Comparison of ENCODE assay signal across 1 fruit fly cellular context in the genomic region with DNA sequence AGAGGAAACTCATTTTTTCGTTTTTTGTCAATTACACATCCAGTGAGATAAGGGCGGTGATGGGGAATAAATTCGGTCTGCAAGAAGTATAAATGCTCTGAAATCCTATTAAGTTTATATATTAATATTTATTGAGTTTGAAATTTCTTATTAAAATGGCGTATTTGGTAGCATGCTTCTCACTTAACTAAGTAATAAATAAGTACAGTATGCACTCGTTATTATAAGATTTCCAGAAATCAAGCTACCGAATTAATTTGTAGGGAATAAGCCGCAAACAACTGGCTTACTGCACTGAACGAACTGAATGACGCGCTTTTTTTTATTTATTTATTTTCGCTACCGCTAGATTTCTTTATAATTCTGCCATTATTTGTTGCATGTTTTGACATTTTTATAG.
TF ChIP-seq lines count a peak whose summit lies in the region.

No protein-coding gene starts in this region.

TF ChIP-seq in whole organism, prepupa, 60 proteins besides CTCF, POLR2A, EP300 and RAD21 (continued from another document):
- no peak for TF ChIP-seq CG15336 (GFP tag; IDR thresholded peaks at IDR 0.05; lab: Robert Waterston, UW)
- no peak for TF ChIP-seq eg (GFP tag; IDR thresholded peaks at IDR 0.05; lab: Robert Waterston, UW)
- peak; percentile 36 for TF ChIP-seq CG6792 (GFP tag; optimal IDR thresholded peaks at IDR 0.05; lab: Kevin White, UChicago)
- TF ChIP-seq lz (GFP tag; optimal IDR thresholded peaks at IDR 0.05; lab: Kevin White, UChicago), result no peak
- no peak for TF ChIP-seq CG11902 (GFP tag; optimal IDR thresholded peaks at IDR 0.05; lab: Kevin White, UChicago)
- TF ChIP-seq CG9139 (GFP tag; optimal IDR thresholded peaks at IDR 0.05; lab: Kevin White, UChicago), result no peak
- peak; percentile 48 for TF ChIP-seq Smox (GFP tag; optimal IDR thresholded peaks at IDR 0.05; lab: Kevin White, UChicago)
- no peak for TF ChIP-seq OdsH (GFP tag; optimal IDR thresholded peaks at IDR 0.05; lab: Kevin White, UChicago)
- TF ChIP-seq Hr39 (GFP tag; optimal IDR thresholded peaks at IDR 0.05; lab: Kevin White, UChicago), result peak; percentile 44
- TF ChIP-seq Eip78C (GFP tag; lab: Kevin White, UChicago), result peak; percentile 78
- TF ChIP-seq CG6276 (GFP tag; optimal IDR thresholded peaks at IDR 0.05; lab: Kevin White, UChicago), result no peak
- TF ChIP-seq CG10669 (GFP tag; optimal IDR thresholded peaks at IDR 0.05; lab: Kevin White, UChicago), result no peak
- TF ChIP-seq svp (GFP tag; lab: Kevin White, UChicago), result peak; percentile 84
- no peak for TF ChIP-seq CG11762 (GFP tag; optimal IDR thresholded peaks at IDR 0.05; lab: Kevin White, UChicago; ENCODE audit: insufficient read depth)
- peak; percentile 32 for TF ChIP-seq acj6 (GFP tag; optimal IDR thresholded peaks at IDR 0.05; lab: Kevin White, UChicago)
- TF ChIP-seq fkh (GFP tag; optimal IDR thresholded peaks at IDR 0.05; lab: Kevin White, UChicago), result no peak
- no peak for TF ChIP-seq CG3032 (tag; optimal IDR thresholded peaks at IDR 0.05; lab: Kevin White, UChicago)
- no peak for TF ChIP-seq CG8319 (GFP tag; optimal IDR thresholded peaks at IDR 0.05; lab: Kevin White, UChicago)
- no peak for TF ChIP-seq CG32006 (GFP tag; optimal IDR thresholded peaks at IDR 0.05; lab: Kevin White, UChicago)
- no peak for TF ChIP-seq dac (GFP tag; optimal IDR thresholded peaks at IDR 0.05; lab: Kevin White, UChicago)
- TF ChIP-seq CG11294 (GFP tag; IDR thresholded peaks at IDR 0.05; lab: Robert Waterston, UW), result no peak
- peak; percentile 37 for TF ChIP-seq esn (GFP tag; optimal IDR thresholded peaks at IDR 0.05; lab: Kevin White, UChicago)
- TF ChIP-seq CG34406 (GFP tag; optimal IDR thresholded peaks at IDR 0.05; lab: Kevin White, UChicago), result peak; percentile 33
- TF ChIP-seq net (GFP tag; optimal IDR thresholded peaks at IDR 0.05; lab: Kevin White, UChicago), result no peak
- no peak for TF ChIP-seq CG6163 (GFP tag; IDR thresholded peaks at IDR 0.05; lab: Robert Waterston, UW)
- TF ChIP-seq CG4318 (GFP tag; optimal IDR thresholded peaks at IDR 0.05; lab: Kevin White, UChicago), result no peak
- no peak for TF ChIP-seq Sox14 (GFP tag; optimal IDR thresholded peaks at IDR 0.05; lab: Kevin White, UChicago)
- peak; percentile 30 for TF ChIP-seq CG3919 (GFP tag; optimal IDR thresholded peaks at IDR 0.05; lab: Kevin White, UChicago)
- no peak for TF ChIP-seq spab (GFP tag; optimal IDR thresholded peaks at IDR 0.05; lab: Kevin White, UChicago)
- TF ChIP-seq Ets96B (tag; optimal IDR thresholded peaks at IDR 0.05; lab: Kevin White, UChicago), result no peak
- TF ChIP-seq CG6808 (GFP tag; optimal IDR thresholded peaks at IDR 0.05; lab: Kevin White, UChicago), result no peak
- TF ChIP-seq CG10631 (GFP tag; optimal IDR thresholded peaks at IDR 0.05; lab: Kevin White, UChicago), result no peak
- TF ChIP-seq Gug (GFP tag; IDR thresholded peaks at IDR 0.05; lab: Robert Waterston, UW), result no peak
- TF ChIP-seq CG8632 (GFP tag; optimal IDR thresholded peaks at IDR 0.05; lab: Kevin White, UChicago), result peak; percentile 19
